Worm (Caenorhabditis elegans) whole organism, L3 larva: Measurements from ENCODE around the gene unc-3.
A peak's percentile ranks its signal among the peaks of the same experiment; 100 is the strongest.

Source experiments
- R02D3.7 ChIP-seq: fragments of 150-350 bp; optimal IDR thresholded peaks from 2 replicates; lab custom pipeline; 2014; ENCODE audit warnings: missing biosample characterization, missing genetic modification characterization
- ZK546.5 ChIP-seq: sonication (generic microtip); optimal IDR thresholded peaks from 2 replicates; lab custom pipeline; 2017; ENCODE audit warnings: missing biosample characterization, missing genetic modification characterization
- aly-2 ChIP-seq: fragments of 150-350 bp; optimal IDR thresholded peaks from 2 replicates; lab custom pipeline; 2014; ENCODE audit warnings: missing biosample characterization, missing genetic modification characterization
- ama-1 ChIP-seq: fragments of 150-350 bp; optimal IDR thresholded peaks from 2 replicates; lab custom pipeline; 2018
- ceh-82 ChIP-seq: fragments of 150-350 bp; optimal IDR thresholded peaks from 2 replicates; lab custom pipeline; 2014; ENCODE audit warnings: missing biosample characterization, missing genetic modification characterization
- daf-12 ChIP-seq: fragments of 150-350 bp; optimal IDR thresholded peaks from 2 replicates; lab custom pipeline; 2014; ENCODE audit warnings: missing biosample characterization, missing genetic modification reagents, missing genetic modification characterization
- egl-27 ChIP-seq: sonication (generic microtip); optimal IDR thresholded peaks from 4 replicates; lab custom pipeline; 2017; ENCODE audit warnings: missing biosample characterization, missing genetic modification reagents, missing genetic modification characterization
- elt-2 ChIP-seq: sonication (generic microtip); optimal IDR thresholded peaks from 2 replicates; lab custom pipeline; 2016; ENCODE audit warnings: missing genetic modification reagents, mild to moderate bottlenecking, missing genetic modification characterization, missing compliant biosample characterization
- elt-3 ChIP-seq, 3 experiments: fragments of 150-350 bp in 1 of 3; sonication (generic microtip) in 2 of 3; optimal IDR thresholded peaks; 2 replicates in 2 of 3; 4 replicates in 1 of 3; lab custom pipeline; 2014 to 2017; ENCODE audit warnings: missing biosample characterization in 3 of 3, missing genetic modification characterization in 3 of 3
- eor-1 ChIP-seq, 2 experiments: fragments of 150-350 bp; optimal IDR thresholded peaks; 2 replicates each; lab custom pipeline; 2014 to 2018; ENCODE audit warnings: missing biosample characterization in 2 of 2, missing genetic modification characterization in 2 of 2
- fkh-10 ChIP-seq: sonication (generic microtip); optimal IDR thresholded peaks from 2 replicates; lab custom pipeline; 2017; ENCODE audit warnings: missing biosample characterization, missing genetic modification reagents, missing genetic modification characterization
- fkh-2 ChIP-seq: fragments of 150-350 bp; optimal IDR thresholded peaks from 2 replicates; lab custom pipeline; 2014; ENCODE audit warnings: missing biosample characterization, missing genetic modification reagents, missing genetic modification characterization
- fos-1 ChIP-seq: fragments of 150-350 bp; optimal IDR thresholded peaks from 2 replicates; lab custom pipeline; 2014; ENCODE audit warnings: missing biosample characterization, missing genetic modification characterization
- hmg-11 ChIP-seq: sonication (generic microtip); optimal IDR thresholded peaks from 2 replicates; lab custom pipeline; 2016; ENCODE audit warnings: missing genetic modification characterization, missing compliant biosample characterization
- lin-39 ChIP-seq: fragments of 150-350 bp; optimal IDR thresholded peaks from 2 replicates; lab custom pipeline; 2018; ENCODE audit warnings: missing biosample characterization, missing genetic modification reagents, missing genetic modification characterization
- lsy-12 ChIP-seq: sonication (generic microtip); optimal IDR thresholded peaks from 2 replicates; lab custom pipeline; 2016; ENCODE audit warnings: mild to moderate bottlenecking, missing genetic modification characterization, missing compliant biosample characterization
- mdl-1 ChIP-seq: fragments of 150-350 bp; optimal IDR thresholded peaks from 2 replicates; lab custom pipeline; 2014; ENCODE audit warnings: missing biosample characterization, missing genetic modification characterization
- mml-1 ChIP-seq: fragments of 150-350 bp; sonication (generic microtip); optimal IDR thresholded peaks from 3 replicates; lab custom pipeline; 2014; ENCODE audit warnings: missing biosample characterization, missing genetic modification characterization
- nfya-1 ChIP-seq: sonication (generic microtip); optimal IDR thresholded peaks from 2 replicates; lab custom pipeline; 2017; ENCODE audit warnings: missing genetic modification characterization, mild to moderate bottlenecking, missing compliant biosample characterization, antibody characterized with exemption, moderate library complexity; ENCODE audit not compliant: insufficient read depth
- nhr-12 ChIP-seq: fragments of 150-350 bp; optimal IDR thresholded peaks from 2 replicates; lab custom pipeline; 2014; ENCODE audit warnings: missing biosample characterization, missing genetic modification characterization
- nhr-23 ChIP-seq: fragments of 150-350 bp; optimal IDR thresholded peaks from 2 replicates; lab custom pipeline; 2014; ENCODE audit warnings: missing biosample characterization, missing genetic modification reagents, missing genetic modification characterization
- nhr-237 ChIP-seq: fragments of 150-350 bp; optimal IDR thresholded peaks from 2 replicates; lab custom pipeline; 2014; ENCODE audit warnings: missing biosample characterization, missing genetic modification characterization
- nhr-25 ChIP-seq: sonication (generic microtip); optimal IDR thresholded peaks from 2 replicates; lab custom pipeline; 2017; ENCODE audit warnings: missing biosample characterization, missing genetic modification characterization
- nhr-43 ChIP-seq: sonication (generic microtip); optimal IDR thresholded peaks from 2 replicates; lab custom pipeline; 2016; ENCODE audit warnings: mild to moderate bottlenecking, missing genetic modification characterization, missing compliant biosample characterization; ENCODE audit not compliant: poor library complexity, severe bottlenecking
- nhr-67 ChIP-seq: fragments of 150-350 bp; optimal IDR thresholded peaks from 2 replicates; lab custom pipeline; 2014; ENCODE audit warnings: missing biosample characterization, missing genetic modification characterization
- pha-4 ChIP-seq: fragments of 150-350 bp; optimal IDR thresholded peaks from 2 replicates; lab custom pipeline; 2014; ENCODE audit warnings: missing biosample characterization, missing genetic modification reagents, missing genetic modification characterization
- sea-2 ChIP-seq: fragments of 150-350 bp; sonication (generic microtip); optimal IDR thresholded peaks from 4 replicates; lab custom pipeline; 2014; ENCODE audit warnings: missing biosample characterization, missing genetic modification reagents, missing genetic modification characterization
- skn-1 ChIP-seq: fragments of 150-350 bp; optimal IDR thresholded peaks from 2 replicates; lab custom pipeline; 2014; ENCODE audit warnings: missing biosample characterization, missing genetic modification characterization
- snpc-4 ChIP-seq: fragments of 150-350 bp; optimal IDR thresholded peaks from 2 replicates; lab custom pipeline; 2014; ENCODE audit warnings: missing biosample characterization, missing genetic modification characterization
- tbx-2 ChIP-seq: sonication (generic microtip); optimal IDR thresholded peaks from 2 replicates; lab custom pipeline; 2016; ENCODE audit warnings: mild to moderate bottlenecking, missing genetic modification characterization, missing compliant biosample characterization
- unc-39 ChIP-seq: sonication (generic microtip); optimal IDR thresholded peaks from 4 replicates; lab custom pipeline; 2017; ENCODE audit warnings: missing biosample characterization, missing genetic modification characterization
- unc-62 ChIP-seq: fragments of 150-350 bp; sonication (generic microtip); optimal IDR thresholded peaks from 4 replicates; lab custom pipeline; 2014; ENCODE audit warnings: missing biosample characterization, missing genetic modification reagents, missing genetic modification characterization
- zag-1 ChIP-seq: fragments of 150-350 bp; optimal IDR thresholded peaks from 2 replicates; lab custom pipeline; 2014; ENCODE audit warnings: missing biosample characterization, missing genetic modification characterization
- ztf-11 ChIP-seq: fragments of 150-350 bp; optimal IDR thresholded peaks from 2 replicates; lab custom pipeline; 2014; ENCODE audit warnings: missing biosample characterization, missing genetic modification characterization
- ztf-4 ChIP-seq: fragments of 150-350 bp; optimal IDR thresholded peaks from 2 replicates; lab custom pipeline; 2014; ENCODE audit warnings: missing biosample characterization, missing genetic modification characterization

unc-3 gene

ce11 chrX:14790320-14791048 is 17.1 kb downstream of the unc-3 start, which contains the start of gene tatn-1 (continued):
- TF ChIP-seq elt-3 (tag; optimal IDR thresholded peaks at IDR 0.05; lab: Kevin White, UChicago) (peak in 1 of 3 experiments; percentile 66), elt-2 (tag; lab: Kevin White, UChicago) (peak; percentile 98), nhr-67 (tag; lab: Kevin White, UChicago) (no peak), ama-1 (lab: Kevin White, UChicago) (no peak)

DNA sequence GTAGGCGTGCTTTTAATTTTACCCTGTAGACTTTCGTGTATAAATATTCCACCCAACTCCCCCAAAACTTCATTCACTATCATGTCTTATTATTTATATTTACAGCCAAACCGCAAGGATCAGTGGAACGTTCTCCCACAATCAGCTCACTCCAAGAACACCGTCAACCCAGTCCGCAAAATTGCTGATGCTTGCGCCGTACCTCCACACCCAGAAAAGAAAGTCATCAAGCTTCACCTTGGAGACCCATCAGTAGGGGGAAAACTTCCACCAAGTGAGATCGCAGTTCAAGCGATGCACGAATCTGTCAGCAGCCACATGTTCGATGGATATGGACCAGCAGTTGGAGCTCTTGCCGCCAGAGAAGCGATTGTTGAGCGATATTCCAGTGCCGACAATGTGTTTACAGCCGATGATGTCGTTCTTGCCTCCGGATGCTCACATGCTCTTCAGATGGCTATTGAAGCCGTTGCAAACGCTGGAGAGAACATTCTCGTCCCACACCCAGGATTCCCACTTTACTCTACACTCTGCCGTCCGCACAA is 17.9 kb downstream of the unc-3 start:
- TF ChIP-seq ceh-82 (no peak), fkh-10 (GFP tag; lab: Kevin White, UChicago) (no peak), nfya-1 (tag; lab: Kevin White, UChicago) (peak; percentile 13), mdl-1 (tag; lab: Kevin White, UChicago) (no peak), tbx-2 (no peak), unc-39 (tag; lab: Kevin White, UChicago) (no peak), zag-1 (no peak), skn-1 (tag; lab: Kevin White, UChicago) (no peak), hmg-11 (no peak), nhr-25 (tag; lab: Kevin White, UChicago) (no peak), aly-2 (tag; lab: Kevin White, UChicago) (no peak), unc-62 (no peak), ama-1 (lab: Kevin White, UChicago) (peak; percentile 64), pha-4 (no peak), ZK546.5 (no peak), nhr-43 (tag; lab: Kevin White, UChicago) (peak; percentile 52), lin-39 (tag; lab: Kevin White, UChicago) (no peak), sea-2 (GFP tag; lab: Kevin White, UChicago) (no peak), ztf-4 (tag; lab: Kevin White, UChicago) (no peak)
- TF ChIP-seq, all 47 proteins: peak for 3

DNA sequence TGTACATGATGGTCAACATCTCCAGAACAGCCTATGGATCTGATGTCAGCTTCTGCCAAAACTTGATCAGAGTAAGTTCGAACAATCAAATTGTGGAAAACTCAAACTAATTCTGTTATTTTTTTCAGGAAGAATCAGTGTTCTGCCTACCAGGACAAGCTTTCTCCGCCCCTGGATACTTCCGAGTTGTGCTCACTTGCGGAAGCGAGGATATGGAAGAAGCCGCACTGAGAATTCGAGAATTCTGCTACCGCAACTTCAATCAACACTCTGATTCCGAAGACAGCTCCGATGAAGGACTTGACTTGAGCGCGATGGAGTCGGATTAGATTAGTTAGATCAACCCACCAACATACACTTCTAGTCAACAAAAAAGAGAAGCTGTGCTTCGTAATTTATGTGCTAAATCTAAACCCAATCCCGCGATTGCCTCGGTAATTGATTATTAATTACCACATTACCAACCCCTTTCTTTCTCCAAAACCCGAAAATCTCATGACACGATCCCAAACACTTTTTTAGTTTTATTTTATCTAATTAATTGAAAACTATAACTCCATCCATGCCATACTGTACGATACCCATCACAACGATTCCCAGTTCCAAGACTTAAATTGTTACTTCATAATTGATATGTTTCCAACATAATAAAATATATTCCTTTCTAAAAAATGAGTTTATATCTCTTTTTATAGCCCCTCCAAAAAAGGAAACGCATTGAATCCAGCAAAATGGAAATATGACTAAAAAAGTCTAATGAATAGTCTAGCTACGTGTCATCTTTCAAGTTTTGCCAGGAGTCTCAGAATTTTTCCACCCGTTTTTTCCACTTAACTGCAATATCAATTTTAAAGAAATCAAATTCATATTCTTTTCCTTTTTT is 19.2 kb downstream of the unc-3 start:
- TF ChIP-seq R02D3.7 (tag; lab: Kevin White, UChicago) (no peak), nhr-43 (tag; lab: Kevin White, UChicago) (peak; percentile 52), nhr-25 (tag; lab: Kevin White, UChicago) (peak; percentile 1), ZK546.5 (no peak), nhr-23 (tag; lab: Kevin White, UChicago) (peak; percentile 1), daf-12 (no peak), ama-1 (lab: Kevin White, UChicago) (peak; percentile 85)

ce11 chrX:14793198-14793747 is 19.9 kb downstream of the unc-3 start, which contains the start of gene sprr-2:
Gene sprr-2, plus strand, starts transcription at chrX:14793445.
- no peak for TF ChIP-seq ztf-11 (tag; lab: Kevin White, UChicago)
- no peak for TF ChIP-seq mml-1
- TF ChIP-seq nhr-23 (tag; lab: Kevin White, UChicago), result no peak
- no peak for TF ChIP-seq pha-4
- no peak for TF ChIP-seq egl-27 (tag; lab: Kevin White, UChicago)
- peak; percentile 70 for TF ChIP-seq elt-2 (tag; lab: Kevin White, UChicago)
- no peak for TF ChIP-seq tbx-2

- TF ChIP-seq nhr-23 (tag; lab: Kevin White, UChicago), result no peak
- TF ChIP-seq zag-1, result no peak
- TF ChIP-seq pha-4, result no peak
- TF ChIP-seq fos-1 (tag; lab: Kevin White, UChicago), result no peak
- no peak for TF ChIP-seq nhr-237 (tag; lab: Kevin White, UChicago)
- no peak for TF ChIP-seq snpc-4
- TF ChIP-seq nhr-12 (tag; lab: Kevin White, UChicago), result no peak
- TF ChIP-seq nhr-67 (tag; lab: Kevin White, UChicago), result no peak
- no peak for TF ChIP-seq hmg-11
- TF ChIP-seq eor-1 (tag; optimal IDR thresholded peaks at IDR 0.05; lab: Kevin White, UChicago), result no peak
- TF ChIP-seq mml-1, result no peak
- TF ChIP-seq unc-62, result no peak
- no peak for TF ChIP-seq ZK546.5
- no peak for TF ChIP-seq nhr-43 (tag; lab: Kevin White, UChicago)
- TF ChIP-seq unc-39 (tag; lab: Kevin White, UChicago), result no peak
- TF ChIP-seq lsy-12 (tag; lab: Kevin White, UChicago), result no peak
- no peak for TF ChIP-seq fkh-2 (tag; lab: Kevin White, UChicago)
- TF ChIP-seq daf-12, result no peak
- no peak for TF ChIP-seq lin-39 (tag; lab: Kevin White, UChicago)
- TF ChIP-seq, all 47 proteins: peak for 0
Measured at ce11 chrX:14794170-14794569, 20.8 kb downstream of the unc-3 start.
